Fruit fly (Drosophila melanogaster) whole organism, embryonic: ENCODE measurements around the gene Ifrd1.

Experiments
- Bgb ChIP-seq: fragments of 200-800 bp; sonication (Bioruptor generic); IDR thresholded peaks from 2 replicates; pipeline ENCODE4 v1.3.6; 2022; ENCODE audit warnings: missing biosample characterization, missing genetic modification characterization; ENCODE audit not compliant: partially characterized antibody
- CG10209 ChIP-seq: fragments of 200-800 bp; sonication (Bioruptor generic); optimal IDR thresholded peaks from 3 replicates; lab custom pipeline; 2017; ENCODE audit warnings: missing biosample characterization, mild to moderate bottlenecking, missing genetic modification characterization, missing genetic modification reagents
- CG1024 ChIP-seq: fragments of 200-800 bp; sonication (Bioruptor generic); IDR thresholded peaks from 2 replicates; pipeline ENCODE4 v1.3.6; 2022; ENCODE audit warnings: missing biosample characterization, missing genetic modification characterization
- CG11398 ChIP-seq: fragments of 200-800 bp; sonication (Bioruptor generic); optimal IDR thresholded peaks from 2 replicates; lab custom pipeline; 2016; ENCODE audit warnings: missing biosample characterization, missing genetic modification characterization
- CG12219 ChIP-seq: fragments of 200-800 bp; sonication (Bioruptor generic); optimal IDR thresholded peaks from 3 replicates; lab custom pipeline; 2018; ENCODE audit warnings: missing biosample characterization, mild to moderate bottlenecking, missing genetic modification characterization
- CG15514 ChIP-seq: fragments of 200-800 bp; sonication (Bioruptor generic); optimal IDR thresholded peaks from 3 replicates; lab custom pipeline; 2017; ENCODE audit warnings: missing biosample characterization, missing genetic modification characterization, mild to moderate bottlenecking, moderate library complexity, missing genetic modification reagents
- CG16815 ChIP-seq: fragments of 200-800 bp; sonication (Bioruptor generic); optimal IDR thresholded peaks from 3 replicates; lab custom pipeline; 2017; ENCODE audit warnings: missing biosample characterization, mild to moderate bottlenecking, missing genetic modification characterization
- CG17328 ChIP-seq: fragments of 200-800 bp; sonication (Bioruptor generic); IDR thresholded peaks from 2 replicates; pipeline ENCODE4 v1.3.6; 2022; ENCODE audit warnings: missing biosample characterization, missing genetic modification characterization
- CG17385 ChIP-seq: fragments of 200-800 bp; sonication (Bioruptor generic); optimal IDR thresholded peaks from 3 replicates; lab custom pipeline; 2018; ENCODE audit warnings: missing biosample characterization, mild to moderate bottlenecking, missing genetic modification characterization
- CG3281 ChIP-seq: fragments of 200-800 bp; sonication (Bioruptor generic); optimal IDR thresholded peaks from 3 replicates; lab custom pipeline; 2017; ENCODE audit warnings: missing biosample characterization, mild to moderate bottlenecking, missing genetic modification characterization
- CG33557 ChIP-seq: fragments of 200-800 bp; sonication (Bioruptor generic); optimal IDR thresholded peaks from 2 replicates; lab custom pipeline; 2019; ENCODE audit warnings: missing biosample characterization, mild to moderate bottlenecking, missing genetic modification characterization, moderate library complexity
- CG3838 ChIP-seq: fragments of 200-800 bp; sonication (Bioruptor generic); optimal IDR thresholded peaks from 3 replicates; lab custom pipeline; 2016; ENCODE audit warnings: missing biosample characterization, missing genetic modification characterization
- CG4404 ChIP-seq: fragments of 200-800 bp; sonication (Bioruptor generic); IDR thresholded peaks from 2 replicates; pipeline ENCODE4 v1.3.6; 2022; ENCODE audit warnings: missing biosample characterization, missing genetic modification characterization
- CG7556 ChIP-seq: fragments of 200-800 bp; sonication (Bioruptor generic); optimal IDR thresholded peaks from 2 replicates; lab custom pipeline; 2017; ENCODE audit warnings: missing biosample characterization, mild to moderate bottlenecking, missing genetic modification characterization
- CG8290 ChIP-seq, 3 experiments: fragments of 200-800 bp; sonication (Bioruptor generic); optimal IDR thresholded peaks; 2 replicates each; lab custom pipeline; 2016 to 2019; ENCODE audit warnings: missing biosample characterization in 3 of 3, missing genetic modification characterization in 3 of 3, mild to moderate bottlenecking in 2 of 3, moderate library complexity in 1 of 3
- CG8944 ChIP-seq: fragments of 200-800 bp; sonication (Bioruptor generic); optimal IDR thresholded peaks from 3 replicates; lab custom pipeline; 2016; ENCODE audit warnings: missing biosample characterization, missing genetic modification characterization
- D ChIP-seq, 2 experiments: fragments of 200-800 bp in 1 of 2; fragments of >200 bp in 1 of 2; sonication (Bioruptor generic) in 1 of 2; optimal IDR thresholded peaks; 2 replicates in 1 of 2; 3 replicates in 1 of 2; lab custom pipeline; 2017; ENCODE audit warnings: mild to moderate bottlenecking in 1 of 2, missing biosample characterization in 1 of 2, missing genetic modification characterization in 1 of 2, missing genetic modification reagents in 1 of 2
- Dad ChIP-seq: fragments of 200-800 bp; sonication (Bioruptor generic); optimal IDR thresholded peaks from 3 replicates; lab custom pipeline; 2016; ENCODE audit warnings: missing biosample characterization, missing genetic modification characterization
- Dek ChIP-seq: fragments of 200-800 bp; sonication (Bioruptor generic); optimal IDR thresholded peaks from 3 replicates; lab custom pipeline; 2019; ENCODE audit warnings: missing biosample characterization, mild to moderate bottlenecking, missing genetic modification characterization, moderate library complexity
- Dip3 ChIP-seq: fragments of 200-800 bp; sonication (Bioruptor generic); optimal IDR thresholded peaks from 3 replicates; lab custom pipeline; 2016; ENCODE audit warnings: missing biosample characterization, missing genetic modification characterization
- Doc2 ChIP-seq: fragments of 200-800 bp; sonication (Bioruptor generic); IDR thresholded peaks from 2 replicates; pipeline ENCODE4 v1.3.6; 2022; ENCODE audit warnings: missing biosample characterization, missing genetic modification characterization
- Dp ChIP-seq: fragments of 200-800 bp; sonication (Bioruptor generic); optimal IDR thresholded peaks from 2 replicates; lab custom pipeline; 2018; ENCODE audit warnings: missing biosample characterization, mild to moderate bottlenecking, missing genetic modification characterization, moderate library complexity
- Fer1 ChIP-seq: fragments of 200-800 bp; sonication (Bioruptor generic); optimal IDR thresholded peaks from 2 replicates; lab custom pipeline; 2017; ENCODE audit warnings: missing biosample characterization, mild to moderate bottlenecking, missing genetic modification characterization
- Gug ChIP-seq: fragments of 200-800 bp; sonication (Bioruptor generic); IDR thresholded peaks from 4 replicates; pipeline ENCODE4 v1.3.6; 2022; ENCODE audit warnings: missing biosample characterization, missing genetic modification characterization
- HHEX ChIP-seq: fragments of 200-800 bp; sonication (Bioruptor generic); optimal IDR thresholded peaks from 3 replicates; lab custom pipeline; 2017; ENCODE audit warnings: missing biosample characterization, mild to moderate bottlenecking, missing genetic modification characterization, missing genetic modification reagents
- Lim3 ChIP-seq: fragments of 200-800 bp; sonication (Bioruptor generic); IDR thresholded peaks from 2 replicates; pipeline ENCODE4 v1.3.6; 2022; ENCODE audit warnings: missing biosample characterization, missing genetic modification characterization
- Lpt ChIP-seq: fragments of >200 bp; optimal IDR thresholded peaks from 2 replicates; lab custom pipeline; 2018; ENCODE audit warnings: missing biosample characterization, missing genetic modification characterization
- Med ChIP-seq: fragments of 200-800 bp; sonication (Bioruptor generic); peaks from one replicate; lab custom pipeline; 2016; ENCODE audit warnings: missing biosample characterization, missing genetic modification characterization, mild to moderate bottlenecking, inconsistent platforms, moderate library complexity
- Meics ChIP-seq: fragments of 200-800 bp; sonication (Bioruptor generic); optimal IDR thresholded peaks from 2 replicates; lab custom pipeline; 2017; ENCODE audit warnings: missing biosample characterization, mild to moderate bottlenecking, missing genetic modification characterization
- NC2α ChIP-seq: fragments of 200-800 bp; sonication (Bioruptor generic); optimal IDR thresholded peaks from 2 replicates; lab custom pipeline; 2016; ENCODE audit warnings: missing biosample characterization, missing genetic modification characterization
- Sox100B ChIP-seq: fragments of 200-800 bp; sonication (Bioruptor generic); optimal IDR thresholded peaks from 3 replicates; lab custom pipeline; 2018; ENCODE audit warnings: missing biosample characterization, mild to moderate bottlenecking, missing genetic modification characterization
- chm ChIP-seq: fragments of 200-800 bp; sonication (Bioruptor generic); IDR thresholded peaks from 2 replicates; pipeline ENCODE4 v1.3.6; 2022; ENCODE audit warnings: missing biosample characterization, missing genetic modification characterization
- ems ChIP-seq: fragments of 200-800 bp; sonication (Bioruptor generic); optimal IDR thresholded peaks from 3 replicates; lab custom pipeline; 2016; ENCODE audit warnings: missing biosample characterization, missing genetic modification characterization
- en ChIP-seq: fragments of 200-800 bp; sonication (Bioruptor generic); optimal IDR thresholded peaks from 2 replicates; lab custom pipeline; 2016; ENCODE audit warnings: missing biosample characterization, missing genetic modification characterization
- esg ChIP-seq: fragments of 200-800 bp; sonication (Bioruptor generic); conservative IDR thresholded peaks from 2 replicates; pipeline ENCODE4 v1.3.6; 2022; ENCODE audit warnings: missing biosample characterization, missing genetic modification characterization
- exex ChIP-seq: fragments of 200-800 bp; sonication (Bioruptor generic); optimal IDR thresholded peaks from 4 replicates; lab custom pipeline; 2018; ENCODE audit warnings: missing biosample characterization, mild to moderate bottlenecking, missing genetic modification characterization, moderate library complexity
- gce ChIP-seq: fragments of 200-800 bp; sonication (Bioruptor generic); IDR thresholded peaks from 3 replicates; pipeline ENCODE4 v1.3.6; 2022; ENCODE audit warnings: missing biosample characterization, missing genetic modification characterization
- gem ChIP-seq: fragments of 200-800 bp; sonication (Bioruptor generic); optimal IDR thresholded peaks from 2 replicates; lab custom pipeline; 2019; ENCODE audit warnings: missing biosample characterization, mild to moderate bottlenecking, missing genetic modification characterization, moderate library complexity
- gfzf ChIP-seq: fragments of 200-800 bp; sonication (Bioruptor generic); optimal IDR thresholded peaks from 2 replicates; lab custom pipeline; 2016; ENCODE audit warnings: missing biosample characterization, mild to moderate bottlenecking, missing genetic modification characterization, moderate library complexity
- grau ChIP-seq: fragments of 200-800 bp; optimal IDR thresholded peaks from 3 replicates; lab custom pipeline; 2019; ENCODE audit warnings: missing biosample characterization, mild to moderate bottlenecking, missing genetic modification characterization, moderate library complexity
- pb ChIP-seq: fragments of 200-800 bp; sonication (Bioruptor generic); optimal IDR thresholded peaks from 3 replicates; lab custom pipeline; 2016; ENCODE audit warnings: missing biosample characterization, missing genetic modification characterization
- pfk ChIP-seq: fragments of 200-800 bp; sonication (Bioruptor generic); optimal IDR thresholded peaks from 2 replicates; lab custom pipeline; 2018; ENCODE audit warnings: missing biosample characterization, mild to moderate bottlenecking, missing genetic modification characterization, moderate library complexity
- pho ChIP-seq: fragments of 200-800 bp; sonication (Bioruptor generic); optimal IDR thresholded peaks from 2 replicates; lab custom pipeline; 2016; ENCODE audit warnings: missing biosample characterization, missing genetic modification characterization
- row ChIP-seq: fragments of 200-800 bp; sonication (Bioruptor generic); IDR thresholded peaks from 3 replicates; pipeline ENCODE4 v1.3.6; 2022; ENCODE audit warnings: missing biosample characterization, missing genetic modification characterization
- so ChIP-seq: fragments of 200-800 bp; sonication (Bioruptor generic); IDR thresholded peaks from 3 replicates; pipeline ENCODE4 v1.3.6; 2022; ENCODE audit warnings: missing biosample characterization, missing genetic modification characterization
- sob ChIP-seq: fragments of 200-800 bp; sonication (Bioruptor generic); IDR thresholded peaks from 2 replicates; pipeline ENCODE4 v1.3.6; 2022; ENCODE audit warnings: missing biosample characterization, missing genetic modification characterization
- toy ChIP-seq: fragments of 200-800 bp; sonication (Bioruptor generic); IDR thresholded peaks from 2 replicates; pipeline ENCODE4 v1.3.6; 2022; ENCODE audit warnings: missing biosample characterization, missing genetic modification characterization
- twi ChIP-seq: fragments of 200-800 bp; optimal IDR thresholded peaks from 2 replicates; lab custom pipeline; 2019; ENCODE audit warnings: missing biosample characterization, mild to moderate bottlenecking, missing genetic modification characterization, moderate library complexity
- wor ChIP-seq: fragments of 200-800 bp; sonication (Bioruptor generic); IDR thresholded peaks from 2 replicates; pipeline ENCODE4 v1.3.6; 2022; ENCODE audit warnings: missing biosample characterization, missing genetic modification characterization

The Ifrd1 gene

DNA sequence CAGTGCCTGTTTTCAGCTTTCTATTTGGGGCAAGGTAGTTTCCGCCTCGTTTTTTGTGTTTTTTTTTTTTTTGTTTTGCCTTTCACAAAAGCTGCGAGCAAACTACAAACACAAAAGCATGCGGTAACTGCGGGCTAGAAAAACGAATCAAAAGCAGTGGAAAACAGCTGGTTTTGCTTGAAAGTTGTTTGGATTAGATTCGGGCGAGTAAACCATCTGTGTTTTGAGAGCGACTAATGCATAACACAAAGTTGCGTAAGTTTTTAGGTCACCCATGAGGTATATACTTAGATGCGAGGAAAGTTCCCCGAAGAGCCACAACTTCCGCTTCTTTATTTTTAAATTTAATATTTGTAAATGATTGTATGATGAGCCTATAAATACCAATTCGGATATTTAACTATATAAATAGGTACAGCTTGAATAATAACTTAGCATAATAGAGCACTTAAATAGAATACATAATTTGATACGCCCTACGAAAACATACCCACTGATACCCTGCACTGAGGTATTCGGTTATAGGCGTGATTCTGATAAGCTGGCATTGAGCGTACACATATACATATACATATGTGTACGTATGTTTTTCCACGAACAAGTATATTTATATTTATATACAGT lies 1.9 kb downstream of the Ifrd1 start (continued):
- TF ChIP-seq esg (GFP tag; lab: Robert Waterston, UW) (0 out of 2 replicates have a peak, but pooled peaks have one; percentile 17), Lim3 (GFP tag; lab: Robert Waterston, UW) (no peak), CG15514 (GFP tag; lab: Kevin White, UChicago) (peak; percentile 57), HHEX (GFP tag; lab: Kevin White, UChicago) (peak; percentile 40), CG8944 (GFP tag; lab: Kevin White, UChicago) (no peak), gce (no peak), wor (GFP tag; lab: Robert Waterston, UW) (no peak), CG1024 (GFP tag; lab: Robert Waterston, UW) (0 out of 2 replicates have a peak, but pooled peaks have one; percentile 18), Sox100B (GFP tag; lab: Kevin White, UChicago) (peak; percentile 19), CG3838 (no peak), Lpt (no peak), pho (GFP tag; lab: Kevin White, UChicago) (no peak), D (optimal IDR thresholded peaks at IDR 0.05; lab: Kevin White, UChicago) (no peak), D (GFP tag; optimal IDR thresholded peaks at IDR 0.05; lab: Kevin White, UChicago) (no peak), grau (tag; lab: Kevin White, UChicago) (peak; percentile 52), Dp (GFP tag; lab: Kevin White, UChicago) (no peak), CG11398 (GFP tag; lab: Kevin White, UChicago) (no peak), Doc2 (GFP tag; lab: Robert Waterston, UW) (no peak), pfk (no peak), Meics (peak; percentile 46), CG16815 (GFP tag; lab: Kevin White, UChicago) (no peak), exex (tag; lab: Kevin White, UChicago) (peak; percentile 2), Med (peak; percentile 80), CG7556 (GFP tag; lab: Kevin White, UChicago) (peak; percentile 46), gfzf (no peak), Dip3 (no peak), Dek (peak; percentile 48), CG17385 (GFP tag; lab: Kevin White, UChicago) (peak; percentile 30), row (GFP tag; lab: Robert Waterston, UW) (peak; percentile 61), ems (peak; percentile 10), CG8290 (GFP tag; optimal IDR thresholded peaks at IDR 0.05; lab: Kevin White, UChicago) (no peak), CG8290 (tag; optimal IDR thresholded peaks at IDR 0.05; lab: Kevin White, UChicago) (peak in 1 of 2 experiments; percentile 41), pb (GFP tag; lab: Kevin White, UChicago) (no peak), Dad (GFP tag; lab: Kevin White, UChicago) (no peak), sob (peak; percentile 51; the same call in 1 of the 2 replicates), twi (tag; lab: Kevin White, UChicago) (peak; percentile 4), Bgb (GFP tag; lab: Robert Waterston, UW) (no peak), CG3281 (peak; percentile 34), CG33557 (GFP tag; lab: Kevin White, UChicago) (no peak), toy (GFP tag; lab: Robert Waterston, UW) (no peak), gem (tag; lab: Kevin White, UChicago) (peak; percentile 63), CG4404 (GFP tag; lab: Robert Waterston, UW) (no peak), Fer1 (GFP tag; lab: Kevin White, UChicago) (peak; percentile 56), CG17328 (GFP tag; lab: Robert Waterston, UW) (no peak), CG12219 (GFP tag; lab: Kevin White, UChicago) (peak; percentile 15), Gug (0 out of 4 replicates have a peak, but pooled peaks have one; percentile 5), NC2α (GFP tag; lab: Kevin White, UChicago) (no peak), so (GFP tag; lab: Robert Waterston, UW) (0 out of 3 replicates have a peak, but pooled peaks have one; percentile 43), en (GFP tag; lab: Kevin White, UChicago) (no peak), CG10209 (peak; percentile 67), chm (GFP tag; lab: Robert Waterston, UW) (0 out of 2 replicates have a peak, but pooled peaks have one; percentile 6)
